Worm (Caenorhabditis elegans) whole organism, mixed stage, embryonic: ENCODE measurements around the gene K05F1.13.
A peak's percentile ranks its signal among the peaks of the same experiment; 100 is the strongest.

Experiments used
- M03D4.4 ChIP-seq: sonication (generic microtip); optimal IDR thresholded peaks from 2 replicates; lab custom pipeline; 2017; ENCODE audit warnings: mild to moderate bottlenecking, missing genetic modification characterization, missing compliant biosample characterization
- bed-3 ChIP-seq: fragments of 200-800 bp; sonication (Bioruptor generic); optimal IDR thresholded peaks from 3 replicates; lab custom pipeline; 2018; ENCODE audit warnings: mild to moderate bottlenecking, missing genetic modification characterization, moderate library complexity, missing compliant biosample characterization
- ceh-43 ChIP-seq: fragments of 200-800 bp; sonication (Bioruptor generic); optimal IDR thresholded peaks from 2 replicates; lab custom pipeline; 2018; ENCODE audit warnings: mild to moderate bottlenecking, missing genetic modification characterization, moderate library complexity, missing compliant biosample characterization
- ceh-83 ChIP-seq: fragments of 200-800 bp; sonication (Bioruptor generic); optimal IDR thresholded peaks from 2 replicates; lab custom pipeline; 2018; ENCODE audit warnings: mild to moderate bottlenecking, missing genetic modification characterization, missing compliant biosample characterization
- ces-1 ChIP-seq: fragments of 150-350 bp; optimal IDR thresholded peaks from 2 replicates; lab custom pipeline; 2014; ENCODE audit warnings: missing biosample characterization, missing genetic modification reagents, missing genetic modification characterization
- cnd-1 ChIP-seq: fragments of 200-800 bp; sonication (Bioruptor generic); optimal IDR thresholded peaks from 2 replicates; lab custom pipeline; 2018; ENCODE audit warnings: mild to moderate bottlenecking, missing genetic modification characterization, missing compliant biosample characterization
- drap-1 ChIP-seq: fragments of 200-800 bp; sonication (Bioruptor generic); optimal IDR thresholded peaks from 3 replicates; lab custom pipeline; 2018; ENCODE audit warnings: mild to moderate bottlenecking, missing genetic modification characterization, missing compliant biosample characterization
- elt-1 ChIP-seq: sonication (generic microtip); optimal IDR thresholded peaks from 2 replicates; lab custom pipeline; 2017; ENCODE audit warnings: missing genetic modification characterization, mild to moderate bottlenecking, missing compliant biosample characterization, antibody characterized with exemption, moderate library complexity, borderline replicate concordance; ENCODE audit not compliant: insufficient read depth
- elt-3 ChIP-seq: fragments of 150-350 bp; optimal IDR thresholded peaks from 2 replicates; lab custom pipeline; 2014; ENCODE audit warnings: missing biosample characterization, missing genetic modification characterization
- flh-1 ChIP-seq: fragments of 200-800 bp; sonication (Bioruptor generic); optimal IDR thresholded peaks from 2 replicates; lab custom pipeline; 2018; ENCODE audit warnings: mild to moderate bottlenecking, missing genetic modification characterization, moderate library complexity, missing compliant biosample characterization
- ham-2 ChIP-seq: fragments of 200-800 bp; sonication (Bioruptor generic); optimal IDR thresholded peaks from 2 replicates; lab custom pipeline; 2018; ENCODE audit warnings: mild to moderate bottlenecking, missing genetic modification characterization, missing compliant biosample characterization
- hlh-1 ChIP-seq: fragments of 150-350 bp; optimal IDR thresholded peaks from 2 replicates; lab custom pipeline; 2014; ENCODE audit warnings: missing biosample characterization, missing genetic modification reagents, missing genetic modification characterization
- lin-13 ChIP-seq: fragments of 150-350 bp; optimal IDR thresholded peaks from 2 replicates; lab custom pipeline; 2014; ENCODE audit warnings: missing biosample characterization, missing genetic modification characterization
- lin-32 ChIP-seq: fragments of 200-800 bp; sonication (Bioruptor generic); optimal IDR thresholded peaks from 2 replicates; lab custom pipeline; 2018; ENCODE audit warnings: mild to moderate bottlenecking, missing genetic modification characterization, missing compliant biosample characterization
- lsy-2 ChIP-seq: fragments of 150-350 bp; optimal IDR thresholded peaks from 2 replicates; lab custom pipeline; 2014; ENCODE audit warnings: missing biosample characterization, missing genetic modification characterization
- mab-5 ChIP-seq: fragments of 150-350 bp; optimal IDR thresholded peaks from 2 replicates; lab custom pipeline; 2014; ENCODE audit warnings: missing biosample characterization, missing genetic modification characterization
- mls-2 ChIP-seq: sonication (generic microtip); optimal IDR thresholded peaks from 2 replicates; lab custom pipeline; 2016; ENCODE audit warnings: mild to moderate bottlenecking, missing genetic modification characterization, moderate library complexity, missing compliant biosample characterization
- nhr-12 ChIP-seq: fragments of 150-350 bp; optimal IDR thresholded peaks from 2 replicates; lab custom pipeline; 2014; ENCODE audit warnings: missing biosample characterization, missing genetic modification characterization
- nhr-2 ChIP-seq: fragments of 150-350 bp; optimal IDR thresholded peaks from 2 replicates; lab custom pipeline; 2014; ENCODE audit warnings: missing biosample characterization, missing genetic modification characterization
- nhr-237 ChIP-seq: fragments of 150-350 bp; optimal IDR thresholded peaks from 2 replicates; lab custom pipeline; 2014; ENCODE audit warnings: missing biosample characterization, missing genetic modification characterization
- nhr-28 ChIP-seq: fragments of 150-350 bp; optimal IDR thresholded peaks from 2 replicates; lab custom pipeline; 2014; ENCODE audit warnings: missing biosample characterization, missing genetic modification characterization
- nhr-76 ChIP-seq: sonication (generic microtip); optimal IDR thresholded peaks from 2 replicates; lab custom pipeline; 2017; ENCODE audit warnings: missing biosample characterization, missing genetic modification characterization
- pha-4 ChIP-seq: fragments of 150-350 bp; optimal IDR thresholded peaks from 2 replicates; lab custom pipeline; 2018; ENCODE audit warnings: missing biosample characterization, missing genetic modification reagents, missing genetic modification characterization
- sem-2 ChIP-seq: fragments of 200-800 bp; sonication (Bioruptor generic); optimal IDR thresholded peaks from 2 replicates; lab custom pipeline; 2018; ENCODE audit warnings: mild to moderate bottlenecking, missing genetic modification characterization, missing compliant biosample characterization
- snpc-4 ChIP-seq: fragments of 150-350 bp; optimal IDR thresholded peaks from 2 replicates; lab custom pipeline; 2014; ENCODE audit warnings: missing biosample characterization, missing genetic modification characterization
- sptf-1 ChIP-seq: sonication (generic microtip); optimal IDR thresholded peaks from 2 replicates; lab custom pipeline; 2017; ENCODE audit warnings: mild to moderate bottlenecking, missing genetic modification characterization, moderate library complexity, missing compliant biosample characterization
- unc-120 ChIP-seq: sonication (generic microtip); optimal IDR thresholded peaks from 2 replicates; lab custom pipeline; 2017; ENCODE audit warnings: missing genetic modification characterization, missing compliant biosample characterization; ENCODE audit not compliant: poor library complexity, severe bottlenecking
- unc-39 ChIP-seq: fragments of 150-350 bp; optimal IDR thresholded peaks from 2 replicates; lab custom pipeline; 2014; ENCODE audit warnings: missing biosample characterization, missing genetic modification characterization
- unc-62 ChIP-seq: fragments of 150-350 bp; optimal IDR thresholded peaks from 2 replicates; lab custom pipeline; 2014; ENCODE audit warnings: missing biosample characterization, missing genetic modification reagents, missing genetic modification characterization
- zip-8 ChIP-seq: fragments of 150-350 bp; optimal IDR thresholded peaks from 2 replicates; lab custom pipeline; 2014; ENCODE audit warnings: missing biosample characterization, missing genetic modification characterization
- ztf-11 ChIP-seq: fragments of 150-350 bp; optimal IDR thresholded peaks from 2 replicates; lab custom pipeline; 2014; ENCODE audit warnings: missing biosample characterization, missing genetic modification characterization

Gene K05F1.13

ce11 chrII:5768274-5768820, 20.6 kb upstream of the K05F1.13 start:
- peak; percentile 86 for TF ChIP-seq elt-1 (tag; lab: Kevin White, UChicago)
- TF ChIP-seq elt-3 (tag; lab: Kevin White, UChicago): no peak

ce11 chrII:5772547-5773142, 16.3 kb upstream of the K05F1.13 start:
- TF ChIP-seq ces-1 (GFP tag; lab: Kevin White, UChicago) (peak; percentile 36), flh-1 (GFP tag; lab: Kevin White, UChicago) (no peak), nhr-2 (tag; lab: Kevin White, UChicago) (peak; percentile 70), ceh-43 (GFP tag; lab: Kevin White, UChicago) (peak; percentile 9), mab-5 (tag; lab: Kevin White, UChicago) (no peak), drap-1 (peak; percentile 82), unc-120 (tag; lab: Kevin White, UChicago) (peak; percentile 56), sptf-1 (tag; lab: Kevin White, UChicago) (peak; percentile 85), cnd-1 (tag; lab: Kevin White, UChicago) (peak; percentile 43), zip-8 (tag; lab: Kevin White, UChicago) (peak; percentile 10), ceh-83 (peak; percentile 62), ztf-11 (tag; lab: Kevin White, UChicago) (no peak), nhr-28 (no peak), bed-3 (GFP tag; lab: Kevin White, UChicago) (peak; percentile 34), hlh-1 (peak; percentile 7), pha-4 (no peak), sem-2 (peak; percentile 47), lin-32 (GFP tag; lab: Kevin White, UChicago) (peak; percentile 57), nhr-12 (no peak), ham-2 (GFP tag; lab: Kevin White, UChicago) (peak; percentile 82), mls-2 (tag; lab: Kevin White, UChicago) (peak; percentile 87), M03D4.4 (peak; percentile 78)

- TF ChIP-seq cnd-1 (tag; lab: Kevin White, UChicago): no peak
- TF ChIP-seq mab-5 (tag; lab: Kevin White, UChicago): no peak
- no peak for TF ChIP-seq sem-2
- TF ChIP-seq lin-13 (tag; lab: Kevin White, UChicago): no peak
- TF ChIP-seq nhr-12: no peak
- no peak for TF ChIP-seq elt-1 (tag; lab: Kevin White, UChicago)
These were observed 14.8 kb upstream of the K05F1.13 start, which contains the start of the genes dmd-5 and F10C1.1 for ce11 chrII:5774120-5774519. dmd-5 (minus strand) TSS chrII:5774220. F10C1.1 (plus strand) TSS chrII:5774229.

- TF ChIP-seq lin-13 (tag; lab: Kevin White, UChicago) (no peak), nhr-12 (no peak), snpc-4 (no peak), elt-1 (tag; lab: Kevin White, UChicago) (no peak), mab-5 (tag; lab: Kevin White, UChicago) (no peak), sem-2 (no peak), sptf-1 (tag; lab: Kevin White, UChicago) (no peak), pha-4 (no peak), nhr-237 (tag; lab: Kevin White, UChicago) (no peak), nhr-28 (no peak), unc-39 (tag; lab: Kevin White, UChicago) (no peak), cnd-1 (tag; lab: Kevin White, UChicago) (no peak)
- TF ChIP-seq, all 35 proteins: peak for 0
These were observed 14.0 kb upstream of the K05F1.13 start for ce11 chrII:5774879-5775278.

- TF ChIP-seq nhr-2 (tag; lab: Kevin White, UChicago) (peak; percentile 94), elt-3 (tag; lab: Kevin White, UChicago) (no peak)
These were observed 11.5 kb upstream of the K05F1.13 start for ce11 chrII:5777372-5777771.

- TF ChIP-seq ztf-11 (tag; lab: Kevin White, UChicago) (no peak), nhr-76 (tag; lab: Kevin White, UChicago) (no peak), elt-3 (tag; lab: Kevin White, UChicago) (no peak), sem-2 (no peak), nhr-12 (no peak), elt-1 (tag; lab: Kevin White, UChicago) (no peak), lin-32 (GFP tag; lab: Kevin White, UChicago) (no peak), ces-1 (GFP tag; lab: Kevin White, UChicago) (peak; percentile 44), mls-2 (tag; lab: Kevin White, UChicago) (no peak), nhr-28 (no peak), bed-3 (GFP tag; lab: Kevin White, UChicago) (no peak), drap-1 (no peak), unc-120 (tag; lab: Kevin White, UChicago) (peak; percentile 42), nhr-237 (tag; lab: Kevin White, UChicago) (no peak), ham-2 (GFP tag; lab: Kevin White, UChicago) (no peak), ceh-43 (GFP tag; lab: Kevin White, UChicago) (no peak), lsy-2 (tag; lab: Kevin White, UChicago) (no peak), hlh-1 (peak; percentile 18), lin-13 (tag; lab: Kevin White, UChicago) (no peak), ceh-83 (no peak), snpc-4 (no peak), nhr-2 (tag; lab: Kevin White, UChicago) (no peak), unc-62 (GFP tag; lab: Kevin White, UChicago) (no peak)
These were observed 9.0 kb upstream of the K05F1.13 start for ce11 chrII:5779866-5780265.
